Worm (Caenorhabditis elegans): ENCODE results near the gene fmil-1.

DNA sequence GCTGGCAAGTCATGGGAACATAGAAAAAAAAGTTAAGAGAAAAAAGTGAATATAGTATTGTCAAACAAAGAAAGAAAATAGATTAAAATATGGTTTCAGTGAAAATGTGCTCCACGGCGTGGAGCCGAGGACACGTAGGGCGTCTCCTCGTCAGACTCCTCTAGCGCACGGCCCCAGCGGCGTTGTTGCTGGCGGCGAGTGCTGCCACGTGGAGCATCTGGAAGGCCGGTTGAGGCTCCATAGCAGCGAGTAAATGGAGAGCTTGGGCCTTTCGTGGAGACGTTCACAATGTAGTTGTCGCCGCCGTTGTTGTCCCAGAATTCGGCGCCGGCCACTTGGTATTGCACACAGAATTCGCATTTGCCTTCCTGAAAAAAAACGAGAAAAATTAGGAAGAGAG lies 23.0 kb downstream of the fmil-1 start:
- no peak for TF ChIP-seq unc-86 (tag; optimal IDR thresholded peaks at IDR 0.05)
- TF ChIP-seq ama-1 (optimal IDR thresholded peaks at IDR 0.05) = no peak
- no peak for TF ChIP-seq ttx-3 (tag; optimal IDR thresholded peaks at IDR 0.05)
- no peak for TF ChIP-seq pros-1 (tag; optimal IDR thresholded peaks at IDR 0.05)
- no peak for TF ChIP-seq fkh-10 (GFP tag; optimal IDR thresholded peaks at IDR 0.05)
- TF ChIP-seq sox-4 (tag; optimal IDR thresholded peaks at IDR 0.05) = no peak
- no peak for TF ChIP-seq nhr-11 (tag; optimal IDR thresholded peaks at IDR 0.05)
